Fruit fly (Drosophila melanogaster): ENCODE data around the gene Vsp37A.
"Not testable (repeated sequence)": the region's sequence is repeated elsewhere in the genome, so short reads cannot be mapped to it uniquely, and the experiment has no call there.

Vsp37A gene

dm6 chrX:620102-620430 is 1.3 kb upstream of the Vsp37A start, which contains the start of gene spdi:
TSS of gene spdi (minus strand) at chrX:620195.
- TF ChIP-seq CG17801 (GFP tag; optimal IDR thresholded peaks at IDR 0.05; ENCODE audit: partially characterized antibody), result no peak

DNA sequence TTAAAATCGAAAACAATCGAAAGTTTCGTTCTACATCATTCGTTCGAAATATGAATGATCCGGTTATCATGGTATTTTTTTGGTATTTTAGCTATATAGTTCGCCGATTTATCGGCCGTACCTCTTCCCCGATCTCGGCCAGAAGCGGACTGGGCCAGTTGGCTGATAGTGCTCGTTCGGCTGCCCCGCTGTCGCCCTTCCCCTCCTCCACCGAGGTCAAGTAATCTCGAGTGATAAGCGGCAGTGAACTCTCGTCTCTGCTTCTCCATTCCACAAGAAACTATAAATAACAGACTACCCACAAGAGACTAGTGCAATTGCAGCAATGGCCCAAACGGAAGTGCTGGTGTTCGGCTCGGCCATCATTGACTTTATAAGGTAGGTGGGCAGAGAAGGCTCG is 2.0 kb downstream of the Vsp37A start, which contains the start of gene CG13369:
CG13369 (plus strand) TSS at position 112 of the 400 bp plus-strand sequence.
- no peak for TF ChIP-seq CG17801 (GFP tag; optimal IDR thresholded peaks at IDR 0.05; ENCODE audit: partially characterized antibody)

dm6 chrX:625157-625627 is 3.9 kb downstream of the Vsp37A start, which contains the start of the genes CG13364 and Hinfp:
TSS of gene CG13364 (minus strand) at chrX:625203.
TSS of gene Hinfp (plus strand) at chrX:625542.
- TF ChIP-seq CG17801 (GFP tag; optimal IDR thresholded peaks at IDR 0.05; ENCODE audit: partially characterized antibody), result peak; percentile 37

DNA sequence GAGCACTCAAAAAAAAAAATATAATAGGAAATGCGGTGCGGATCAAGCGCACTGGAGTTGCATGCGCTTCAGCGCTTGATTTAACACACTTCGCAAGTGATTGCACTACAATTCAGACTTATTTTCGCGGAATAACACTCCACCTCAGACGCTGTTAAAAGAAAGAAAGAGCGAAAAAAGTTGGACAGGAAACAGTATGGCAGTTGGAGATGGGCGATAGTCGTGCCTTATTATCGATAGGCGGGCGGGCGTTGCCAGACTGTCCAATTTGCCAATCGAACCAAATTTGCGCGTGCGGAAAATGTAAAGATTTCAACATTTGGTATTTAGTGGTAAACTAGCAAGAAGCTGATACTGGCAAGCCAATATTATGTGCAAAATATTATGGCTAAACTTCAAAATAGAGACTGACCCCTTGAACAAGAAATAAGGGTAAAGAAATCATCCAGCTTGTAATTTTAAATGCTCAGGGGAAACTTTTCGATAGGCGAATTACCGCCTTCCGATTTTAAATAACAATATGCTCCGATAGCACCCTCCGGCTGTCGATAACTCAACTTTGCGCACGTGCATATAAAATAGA is 8.0 kb downstream of the Vsp37A start, which contains the start of the genes RpL36 and Mybbp1A:
RpL36 (minus strand) TSS at position 245 of the 583 bp plus-strand sequence.
Mybbp1A (plus strand) TSS at position 535 of the 583 bp plus-strand sequence.
- peak; percentile 49 for TF ChIP-seq CG17801 (GFP tag; optimal IDR thresholded peaks at IDR 0.05; ENCODE audit: partially characterized antibody)

DNA sequence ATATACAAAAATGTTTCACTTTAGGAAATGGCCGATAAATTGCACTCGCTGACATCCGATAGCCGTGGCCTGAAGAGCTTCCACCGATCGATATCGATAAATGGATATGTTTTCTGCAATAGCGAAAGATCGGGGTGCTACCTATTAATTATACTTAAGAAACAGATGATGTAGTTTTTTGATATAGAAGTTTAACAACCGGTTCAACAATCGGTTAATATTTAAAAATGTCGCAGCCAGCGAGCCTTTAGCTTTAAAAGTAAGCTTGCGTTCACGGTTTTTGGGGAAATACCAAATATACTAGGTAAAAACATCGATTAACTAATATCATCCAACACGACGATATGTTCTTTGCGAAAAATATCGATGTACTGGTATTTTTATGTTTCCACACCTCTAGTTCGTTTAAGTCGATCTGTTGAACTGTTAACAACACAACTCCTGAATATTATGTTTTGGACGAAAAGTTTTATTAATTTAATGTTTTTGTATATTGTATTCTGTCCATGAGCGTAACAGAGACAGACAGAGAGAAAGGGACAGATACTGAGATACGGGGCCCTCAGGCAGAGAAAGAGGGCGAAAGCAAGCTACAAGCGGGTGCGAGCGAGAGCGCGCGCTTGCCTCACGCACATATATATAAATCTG is 14.3 kb downstream of the Vsp37A start, which contains the start of gene Dredd:
Dredd (minus strand) TSS at position 51 of the 648 bp plus-strand sequence.
- peak; percentile 55 for TF ChIP-seq CG17801 (GFP tag; optimal IDR thresholded peaks at IDR 0.05; ENCODE audit: partially characterized antibody)

dm6 chrX:636606-637530 is 15.5 kb downstream of the Vsp37A start:
- no peak for TF ChIP-seq CG17801 (GFP tag; optimal IDR thresholded peaks at IDR 0.05; ENCODE audit: partially characterized antibody)

DNA sequence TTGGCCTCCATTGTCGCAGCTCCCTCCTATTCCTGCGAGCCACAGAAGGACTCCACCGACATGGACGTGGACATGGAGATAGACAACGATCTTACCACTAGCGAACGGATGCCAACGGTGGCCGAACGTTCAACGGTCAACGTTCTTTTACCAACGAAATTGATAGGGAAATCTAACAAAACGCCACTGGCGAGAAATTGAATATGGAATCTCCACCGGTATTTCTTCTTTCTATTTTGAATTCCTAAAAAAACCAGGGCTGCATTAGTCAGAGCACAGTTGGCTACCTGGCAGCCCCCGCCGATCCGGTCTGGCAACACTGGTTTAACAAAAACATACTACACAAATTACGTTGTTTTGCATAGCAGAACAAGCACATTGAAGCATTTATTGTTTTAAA is 23.1 kb downstream of the Vsp37A start, which contains the start of gene CG13367:
CG13367 (plus strand) TSS at position 301 of the 400 bp plus-strand sequence.
- TF ChIP-seq CG17801 (GFP tag; optimal IDR thresholded peaks at IDR 0.05; ENCODE audit: partially characterized antibody), result not testable (repeated sequence)

DNA sequence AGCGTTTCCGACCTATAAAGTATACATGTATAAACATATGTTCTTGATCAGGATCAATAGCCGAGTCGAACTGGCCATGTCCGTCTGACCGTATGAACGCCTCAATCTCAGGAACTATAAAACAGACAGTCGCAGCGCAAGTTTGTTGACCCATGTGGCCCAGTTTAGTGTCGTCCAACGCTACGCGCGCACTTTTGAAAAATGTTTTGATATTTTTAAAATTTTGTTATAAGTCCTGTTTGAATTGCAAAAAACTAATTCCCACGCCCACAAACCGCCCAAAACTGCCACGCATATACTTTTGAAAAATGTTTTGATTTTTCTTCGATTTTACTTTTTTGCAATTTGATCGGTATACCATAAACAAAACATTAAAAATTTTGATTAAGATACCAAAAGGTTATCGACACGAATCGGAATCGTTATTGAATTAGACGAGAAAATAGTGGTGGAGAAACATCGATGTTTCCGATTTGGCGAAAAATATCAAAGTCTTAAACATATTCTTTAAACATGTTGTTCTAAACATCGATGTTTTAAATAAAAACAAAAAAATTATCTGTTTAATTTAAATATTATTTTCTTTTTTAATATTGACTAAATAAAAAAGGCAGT is 25.2 kb downstream of the Vsp37A start:
- no peak for TF ChIP-seq CG17801 (GFP tag; optimal IDR thresholded peaks at IDR 0.05; ENCODE audit: partially characterized antibody)

dm6 chrX:647056-647627 is 25.8 kb downstream of the Vsp37A start, which contains the start of gene Roc1a:
TSS of gene Roc1a (plus strand) at chrX:647304.
- TF ChIP-seq CG17801 (GFP tag; optimal IDR thresholded peaks at IDR 0.05; ENCODE audit: partially characterized antibody), result no peak

DNA sequence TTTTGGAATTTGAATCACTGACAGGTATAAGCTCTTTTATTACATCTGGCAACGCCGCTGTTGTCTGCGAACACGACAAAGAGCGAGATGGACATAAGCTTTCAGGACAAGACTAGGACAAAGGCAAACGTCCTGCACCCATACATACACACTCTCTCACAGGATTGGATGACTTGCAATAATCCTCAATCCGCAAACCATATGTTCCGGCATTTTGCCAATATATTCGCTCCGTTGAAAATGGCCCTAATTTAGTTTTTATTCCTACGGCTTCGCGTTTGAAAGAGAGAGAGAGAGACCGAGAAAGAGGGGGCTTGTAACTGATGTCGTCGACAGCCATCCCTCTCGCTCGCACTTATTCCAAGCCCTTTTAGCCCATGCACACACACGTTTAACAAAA is 32.9 kb downstream of the Vsp37A start:
- TF ChIP-seq CG17801 (GFP tag; optimal IDR thresholded peaks at IDR 0.05; ENCODE audit: partially characterized antibody), result no peak

dm6 chrX:654949-655348 is 33.6 kb downstream of the Vsp37A start:
- TF ChIP-seq CG17801 (GFP tag; optimal IDR thresholded peaks at IDR 0.05; ENCODE audit: partially characterized antibody), result peak; percentile 97

dm6 chrX:655492-656379 is 34.4 kb downstream of the Vsp37A start, which contains the start of the genes Hmt4-20 and SkpA:
TSS of gene Hmt4-20 (minus strand) at chrX:656033.
TSS of gene SkpA (plus strand) at chrX:656114.
- TF ChIP-seq CG17801 (GFP tag; optimal IDR thresholded peaks at IDR 0.05; ENCODE audit: partially characterized antibody), result peak; percentile 16

DNA sequence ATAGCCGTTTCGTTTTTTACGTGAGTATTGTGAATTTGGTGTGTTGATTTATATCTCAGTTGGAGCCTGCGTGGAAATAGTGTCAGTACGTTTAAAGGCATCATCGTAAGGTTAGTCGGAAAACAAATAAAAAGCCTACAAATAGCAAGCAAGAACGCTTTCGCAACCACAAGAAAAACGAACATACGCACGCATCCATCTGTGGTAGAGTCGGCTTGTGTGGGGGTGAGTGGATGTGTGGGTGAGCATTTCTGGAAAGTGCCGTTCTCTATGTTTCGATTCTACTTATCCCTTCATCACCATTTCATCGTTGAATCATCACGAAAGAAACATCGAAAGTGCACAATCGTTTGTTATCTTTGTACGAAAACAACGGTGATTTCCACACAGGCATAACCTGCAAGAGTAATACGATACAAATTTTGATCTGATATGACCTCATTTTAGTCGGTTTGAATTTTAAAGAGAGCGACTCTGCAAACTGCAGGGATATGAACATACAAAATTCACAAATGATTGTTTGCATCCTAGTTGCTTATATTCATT is 35.1 kb downstream of the Vsp37A start:
- peak; percentile 10 for TF ChIP-seq CG17801 (GFP tag; optimal IDR thresholded peaks at IDR 0.05; ENCODE audit: partially characterized antibody)

Data from ovary, adult (tissue).